Fruit fly (Drosophila melanogaster) S2 (cell line): ENCODE results near the gene CG12104.
A peak's percentile ranks its signal among the peaks of the same experiment; 100 is the strongest.

Source experiments
- CG8478 ChIP-seq: fragments of >200 bp; optimal IDR thresholded peaks from 2 replicates; lab custom pipeline; 2018
- CTCF ChIP-seq, 2 experiments: fragments of >200 bp; optimal IDR thresholded peaks; 2 replicates each; lab custom pipeline; 2018

Gene CG12104

dm6 chr3L:1602064-1602832, at the start of gene CG12104:
TSS of gene CG12104 (minus strand) at chr3L:1602674.
- no peak for TF ChIP-seq CTCF (optimal IDR thresholded peaks at IDR 0.05; lab: Kevin White, UChicago)
- TF ChIP-seq CG8478 (lab: Kevin White, UChicago): no peak

dm6 chr3L:1649363-1649762, 46.9 kb upstream of the CG12104 start:
- TF ChIP-seq CTCF (optimal IDR thresholded peaks at IDR 0.05; lab: Kevin White, UChicago): no peak
- no peak for TF ChIP-seq CG8478 (lab: Kevin White, UChicago)

DNA sequence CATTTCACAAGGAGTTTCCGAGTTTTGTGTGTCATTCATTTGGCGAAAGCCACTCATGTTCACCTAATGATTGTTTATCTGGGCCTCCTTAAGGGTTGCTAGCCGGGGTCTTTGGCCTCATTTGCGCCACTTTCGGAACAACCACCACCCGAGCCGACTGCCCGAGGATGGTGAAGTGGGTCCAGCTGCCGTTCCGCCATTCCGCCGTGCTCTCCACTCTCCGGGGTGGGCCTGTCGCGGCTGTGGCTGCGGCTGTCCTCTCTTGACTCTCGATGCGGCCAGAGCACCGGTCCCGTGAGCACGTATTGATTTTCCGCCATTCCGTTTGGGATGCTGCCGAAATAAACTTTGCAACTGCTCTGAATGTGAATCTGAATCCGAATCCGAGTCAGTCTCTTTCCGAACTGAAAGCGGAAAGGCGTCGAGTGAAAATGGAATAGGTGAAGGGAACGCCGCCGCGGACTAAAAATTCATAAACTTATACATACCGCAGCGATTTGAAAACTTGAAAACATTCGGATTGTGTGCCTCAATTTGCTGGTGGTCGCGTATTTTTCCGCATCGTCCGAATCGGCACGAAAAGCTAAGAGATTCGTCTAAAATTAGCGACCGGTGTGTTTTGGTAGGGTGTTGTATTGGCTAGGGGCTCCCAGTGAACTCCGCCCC, 46.3 kb upstream of the CG12104 start, which contains the start of gene CG13920:
TSS of gene CG13920 (plus strand) at position 255 of the 666 bp plus-strand sequence.
- TF ChIP-seq CTCF (optimal IDR thresholded peaks at IDR 0.05; lab: Kevin White, UChicago): no peak

DNA sequence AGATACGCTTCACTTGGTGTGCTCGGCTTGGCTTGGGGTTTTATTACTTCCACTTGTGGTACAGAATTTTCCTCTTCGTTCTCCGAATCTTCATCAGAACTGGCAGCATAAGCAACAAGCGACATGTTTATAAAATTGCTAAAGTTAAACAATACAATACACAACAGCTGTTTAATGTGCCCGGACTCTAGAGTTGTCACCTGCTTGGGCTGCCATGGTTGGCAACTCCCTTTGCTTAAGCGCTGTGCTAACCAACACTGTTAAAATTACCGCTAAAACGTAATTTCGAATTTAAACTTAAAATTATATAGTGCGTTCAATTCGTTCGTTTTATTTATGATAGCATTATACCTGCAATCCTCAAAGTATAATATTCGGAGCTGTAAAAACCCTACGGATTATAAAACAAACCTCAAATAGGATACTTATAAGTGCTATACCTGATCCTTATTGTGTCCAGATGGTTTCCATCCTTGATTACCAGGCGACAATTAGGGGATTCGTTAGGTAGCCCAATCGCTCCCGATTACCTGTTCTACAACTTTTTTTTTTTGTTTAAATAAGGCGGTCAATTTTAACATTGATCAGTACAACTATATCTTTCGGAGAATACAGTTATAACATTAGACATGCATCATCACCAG, 44.9 kb upstream of the CG12104 start, which contains the start of the genes CG17249 and Bro:
TSS of gene CG17249 (minus strand) at position 189 of the 644 bp plus-strand sequence.
TSS of gene Bro (plus strand) at position 594 of the 644 bp plus-strand sequence.
- TF ChIP-seq CTCF (optimal IDR thresholded peaks at IDR 0.05; lab: Kevin White, UChicago) (peak in 1 of 2 experiments; percentile 8), CG8478 (lab: Kevin White, UChicago) (no peak)

DNA sequence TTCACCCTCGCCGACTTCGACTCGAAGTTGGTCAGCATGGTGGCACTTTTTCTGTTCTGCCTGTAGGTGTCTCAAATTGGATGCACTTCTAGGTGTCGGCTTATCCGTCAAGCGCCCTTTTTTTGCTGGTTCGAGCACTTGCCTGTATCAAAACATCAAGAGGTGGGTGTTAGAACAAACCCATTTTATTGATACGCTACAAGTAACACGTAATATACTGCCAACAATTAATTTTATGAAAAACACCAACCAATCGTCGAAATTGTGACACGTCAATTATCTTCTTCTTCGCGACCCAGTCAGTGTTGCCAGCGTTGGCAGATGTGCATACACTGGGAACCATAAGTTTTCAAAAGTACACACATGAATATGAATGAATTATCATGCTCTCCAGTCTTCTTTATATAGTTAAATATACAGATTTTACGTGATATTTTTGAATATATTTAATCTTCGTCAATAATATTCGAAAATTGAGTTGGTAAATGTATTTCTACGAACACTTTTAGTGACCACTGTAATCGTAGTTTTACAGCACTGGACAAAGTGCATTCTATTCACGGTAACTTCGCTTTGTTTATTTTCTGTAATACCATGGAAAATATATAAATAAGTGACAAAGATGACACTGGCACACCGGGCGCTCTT, 42.6 kb upstream of the CG12104 start, which contains the start of the genes alphaCOP and CG13919:
TSS of gene alphaCOP (minus strand) at position 280 of the 648 bp plus-strand sequence.
TSS of gene CG13919 (plus strand) at position 548 of the 648 bp plus-strand sequence.
- no peak for TF ChIP-seq CG8478 (lab: Kevin White, UChicago)
- no peak for TF ChIP-seq CTCF (optimal IDR thresholded peaks at IDR 0.05; lab: Kevin White, UChicago)

- TF ChIP-seq CTCF (optimal IDR thresholded peaks at IDR 0.05; lab: Kevin White, UChicago) (peak in 1 of 2 experiments; percentile 13), CG8478 (lab: Kevin White, UChicago) (no peak)
These were observed 36.8 kb upstream of the CG12104 start, which contains the start of the genes Mettl2 and Bgb for dm6 chr3L:1639185-1639812. TSS of gene Mettl2 (minus strand) at chr3L:1639235. TSS of gene Bgb (plus strand) at chr3L:1639711.

dm6 chr3L:1637652-1638051, 35.2 kb upstream of the CG12104 start, which contains the start of gene nSyb:
TSS of gene nSyb (minus strand) at chr3L:1637752.
- no peak for TF ChIP-seq CG8478 (lab: Kevin White, UChicago)
- no peak for TF ChIP-seq CTCF (optimal IDR thresholded peaks at IDR 0.05; lab: Kevin White, UChicago)

DNA sequence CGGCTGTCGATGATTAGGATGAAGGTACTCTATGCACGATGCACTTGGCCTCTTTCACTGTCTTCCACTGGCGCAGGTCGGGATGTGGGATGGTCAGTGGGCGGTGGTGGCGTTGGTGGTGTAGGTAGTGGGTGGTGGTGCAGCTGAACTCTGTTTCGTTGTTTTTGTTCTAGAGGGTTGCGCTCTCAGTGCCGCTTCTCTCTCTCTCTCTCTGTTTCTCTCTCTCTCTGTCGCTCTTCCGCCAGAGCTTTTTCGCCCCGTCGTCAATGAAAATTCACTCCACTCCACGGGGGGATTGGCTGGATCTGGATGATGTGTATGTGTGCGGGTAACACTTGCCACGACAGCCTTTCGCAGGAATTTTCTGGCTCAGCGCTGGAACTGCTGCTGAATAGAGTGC, 34.4 kb upstream of the CG12104 start:
- TF ChIP-seq CTCF (optimal IDR thresholded peaks at IDR 0.05; lab: Kevin White, UChicago) (no peak), CG8478 (lab: Kevin White, UChicago) (no peak)

DNA sequence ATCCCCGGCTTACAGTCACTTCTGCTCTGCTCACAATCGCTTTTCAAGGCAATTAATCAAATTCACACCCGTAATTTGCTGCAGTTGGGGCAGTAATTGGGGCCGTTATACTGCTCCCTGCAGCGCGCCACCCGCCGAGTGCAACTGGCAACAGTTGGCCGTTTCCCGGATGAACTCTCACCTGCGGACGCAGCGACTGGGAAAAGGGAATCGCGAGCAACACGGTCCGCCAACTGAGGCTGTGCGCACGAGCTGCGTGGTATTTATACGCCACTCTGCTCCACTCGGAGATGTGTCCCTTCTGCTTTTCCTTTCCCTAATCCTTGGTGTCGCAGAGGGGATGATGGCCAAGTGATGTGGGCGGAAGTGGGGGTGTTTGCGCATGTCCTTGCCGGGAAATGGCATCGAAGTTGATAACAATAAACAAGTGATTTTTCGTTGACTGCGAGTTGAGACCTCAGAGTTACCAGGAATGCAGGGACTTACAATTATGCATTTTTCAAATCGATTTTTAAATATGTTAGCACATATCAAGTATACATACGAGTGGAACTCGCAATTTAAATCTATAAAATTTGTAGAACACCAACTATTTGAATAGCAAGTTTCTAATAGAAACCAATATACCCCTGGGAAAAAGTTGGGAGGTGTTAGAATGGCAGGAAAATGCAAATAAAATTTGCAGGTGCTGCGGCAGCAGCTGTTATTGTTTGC, 26.7 kb upstream of the CG12104 start, which contains the start of gene GC:
TSS of gene GC (minus strand) at position 238 of the 714 bp plus-strand sequence.
- TF ChIP-seq CG8478 (lab: Kevin White, UChicago) (no peak), CTCF (optimal IDR thresholded peaks at IDR 0.05; lab: Kevin White, UChicago) (no peak)

DNA sequence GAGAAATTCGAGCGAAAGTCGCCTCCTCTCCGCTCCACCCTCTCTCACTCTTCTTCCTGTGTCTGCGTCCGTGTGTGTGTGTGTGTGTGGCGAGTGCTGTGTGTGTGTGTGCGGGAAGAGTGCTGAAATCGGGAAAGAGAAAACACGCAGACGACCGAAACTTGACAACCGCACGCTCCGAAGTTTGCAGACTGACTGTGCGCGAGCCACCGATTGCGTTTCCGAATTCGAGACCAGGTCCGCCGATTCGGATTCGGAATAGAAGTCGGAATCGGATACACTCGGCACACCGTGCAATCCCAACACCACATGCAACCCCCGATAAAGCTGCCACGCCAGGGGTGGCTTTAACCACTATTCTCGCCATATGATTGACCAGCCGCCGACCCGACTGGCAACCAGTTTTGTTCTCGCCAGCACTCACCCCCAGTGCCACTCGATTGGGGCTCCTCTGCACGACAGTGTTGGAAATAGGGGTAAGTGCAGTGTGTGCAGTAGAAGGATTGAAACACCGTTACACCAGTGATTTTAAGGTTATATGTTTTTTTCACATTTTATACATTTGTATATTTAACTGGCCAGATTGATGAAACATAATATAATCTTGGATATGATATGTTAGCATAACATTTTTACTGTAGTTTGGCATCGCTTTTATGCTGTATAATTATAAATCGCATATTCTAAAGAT, 25.8 kb upstream of the CG12104 start, which contains the start of gene CG13928:
TSS of gene CG13928 (minus strand) at position 202 of the 691 bp plus-strand sequence.
- no peak for TF ChIP-seq CTCF (optimal IDR thresholded peaks at IDR 0.05; lab: Kevin White, UChicago)
- no peak for TF ChIP-seq CG8478 (lab: Kevin White, UChicago)

DNA sequence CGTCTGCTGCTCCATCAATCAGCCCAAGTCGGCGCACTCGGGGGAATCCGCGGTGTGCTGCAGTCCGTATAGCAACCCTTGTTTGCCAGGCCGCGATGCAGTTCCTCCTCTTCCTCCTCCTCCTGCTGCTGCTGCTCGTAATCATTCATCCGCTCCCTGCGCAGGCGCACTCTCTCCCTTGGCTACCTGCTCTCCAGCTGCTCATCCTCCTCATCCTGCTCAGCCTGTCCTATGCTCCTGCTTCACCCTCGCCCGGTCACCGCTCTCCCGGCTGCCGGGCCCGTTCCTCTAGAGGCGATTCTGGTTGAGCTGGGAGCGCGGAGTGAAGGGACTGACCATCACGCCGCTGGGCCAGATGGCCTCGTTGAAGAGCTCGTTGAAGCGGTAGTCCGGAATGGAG, 24.4 kb upstream of the CG12104 start:
- no peak for TF ChIP-seq CG8478 (lab: Kevin White, UChicago)
- TF ChIP-seq CTCF (optimal IDR thresholded peaks at IDR 0.05; lab: Kevin White, UChicago): no peak

dm6 chr3L:1618116-1618727, 15.7 kb upstream of the CG12104 start, which contains the start of the genes CG13926, ABCB7 and CG33230:
TSS of gene CG13926 (minus strand) at chr3L:1618158.
TSS of gene ABCB7 (plus strand) at chr3L:1618414.
TSS of gene CG33230 (plus strand) at chr3L:1618414.
- TF ChIP-seq CG8478 (lab: Kevin White, UChicago) (no peak), CTCF (optimal IDR thresholded peaks at IDR 0.05; lab: Kevin White, UChicago) (no peak)
